Worm (Caenorhabditis elegans) whole organism, late embryonic: ENCODE results near the gene ttc-4.
A peak's percentile ranks its signal among the peaks of the same experiment; 100 is the strongest.

Source experiments
- C38D4.7 ChIP-seq: fragments of 200-800 bp; sonication (Bioruptor generic); optimal IDR thresholded peaks from 2 replicates; lab custom pipeline; 2018; ENCODE audit warnings: mild to moderate bottlenecking, missing genetic modification characterization, moderate library complexity, missing compliant biosample characterization
- K02D7.2 ChIP-seq: sonication (generic microtip); optimal IDR thresholded peaks from 2 replicates; lab custom pipeline; 2017; ENCODE audit warnings: mild to moderate bottlenecking, missing genetic modification characterization, missing compliant biosample characterization
- K09A11.1 ChIP-seq: sonication (generic microtip); optimal IDR thresholded peaks from 2 replicates; lab custom pipeline; 2017; ENCODE audit warnings: antibody characterized with exemption, mild to moderate bottlenecking, missing genetic modification characterization, missing compliant biosample characterization; ENCODE audit not compliant: insufficient read depth
- Y22D7AL.16 ChIP-seq: sonication (generic microtip); optimal IDR thresholded peaks from 2 replicates; lab custom pipeline; 2016; ENCODE audit warnings: missing genetic modification characterization, missing compliant biosample characterization
- ama-1 ChIP-seq: fragments of 150-350 bp; optimal IDR thresholded peaks from 2 replicates; lab custom pipeline; 2014
- ceh-18 ChIP-seq: sonication (generic microtip); optimal IDR thresholded peaks from 2 replicates; lab custom pipeline; 2016; ENCODE audit warnings: missing genetic modification characterization, missing compliant biosample characterization
- ceh-19 ChIP-seq: fragments of 200-800 bp; sonication (Bioruptor generic); optimal IDR thresholded peaks from 2 replicates; lab custom pipeline; 2018; ENCODE audit warnings: mild to moderate bottlenecking, missing genetic modification characterization, missing compliant biosample characterization
- ceh-2 ChIP-seq: sonication (generic microtip); optimal IDR thresholded peaks from 2 replicates; lab custom pipeline; 2016; ENCODE audit warnings: missing genotype, missing genetic modification characterization, missing compliant biosample characterization
- ceh-22 ChIP-seq: sonication (generic microtip); optimal IDR thresholded peaks from 2 replicates; lab custom pipeline; 2017; ENCODE audit warnings: missing biosample characterization, missing genetic modification characterization
- ceh-24 ChIP-seq: sonication (generic microtip); optimal IDR thresholded peaks from 2 replicates; lab custom pipeline; 2016; ENCODE audit warnings: mild to moderate bottlenecking, missing genetic modification characterization, missing compliant biosample characterization
- ceh-30 ChIP-seq: fragments of 150-350 bp; optimal IDR thresholded peaks from 2 replicates; lab custom pipeline; 2014; ENCODE audit warnings: missing biosample characterization, missing genetic modification characterization
- dve-1 ChIP-seq: sonication (generic microtip); optimal IDR thresholded peaks from 2 replicates; lab custom pipeline; 2017; ENCODE audit warnings: antibody characterized with exemption, mild to moderate bottlenecking, missing genetic modification characterization, missing compliant biosample characterization
- elt-2 ChIP-seq: sonication (generic microtip); optimal IDR thresholded peaks from 2 replicates; lab custom pipeline; 2016; ENCODE audit warnings: missing genetic modification reagents, missing genetic modification characterization, missing compliant biosample characterization
- eyg-1 ChIP-seq: sonication (generic microtip); optimal IDR thresholded peaks from 2 replicates; lab custom pipeline; 2016; ENCODE audit warnings: missing genotype, missing genetic modification characterization, missing compliant biosample characterization
- fax-1 ChIP-seq: sonication (generic microtip); optimal IDR thresholded peaks from 2 replicates; lab custom pipeline; 2016; ENCODE audit warnings: missing genotype, missing genetic modification characterization, missing compliant biosample characterization
- gmeb-2 ChIP-seq: sonication (generic microtip); optimal IDR thresholded peaks from 2 replicates; lab custom pipeline; 2016; ENCODE audit warnings: missing genetic modification characterization, inconsistent platforms, missing compliant biosample characterization
- hlh-15 ChIP-seq: sonication (generic microtip); optimal IDR thresholded peaks from 2 replicates; lab custom pipeline; 2016; ENCODE audit warnings: missing genetic modification characterization, missing compliant biosample characterization
- hlh-30 ChIP-seq: sonication (generic microtip); optimal IDR thresholded peaks from 2 replicates; lab custom pipeline; 2017; ENCODE audit warnings: antibody characterized with exemption, missing genetic modification characterization, missing compliant biosample characterization; ENCODE audit not compliant: insufficient read depth
- hlh-6 ChIP-seq: sonication (generic microtip); optimal IDR thresholded peaks from 2 replicates; lab custom pipeline; 2016; ENCODE audit warnings: missing genotype, missing genetic modification characterization, missing compliant biosample characterization
- hlh-8 ChIP-seq: sonication (generic microtip); optimal IDR thresholded peaks from 2 replicates; lab custom pipeline; 2016; ENCODE audit warnings: missing genotype, missing genetic modification characterization, missing compliant biosample characterization
- lim-6 ChIP-seq: sonication (generic microtip); optimal IDR thresholded peaks from 2 replicates; lab custom pipeline; 2016; ENCODE audit warnings: missing genetic modification characterization, missing compliant biosample characterization
- lin-11 ChIP-seq: fragments of 200-800 bp; sonication (Bioruptor generic); optimal IDR thresholded peaks from 2 replicates; lab custom pipeline; 2018; ENCODE audit warnings: mild to moderate bottlenecking, missing genetic modification characterization, missing compliant biosample characterization
- madf-2 ChIP-seq: sonication (generic microtip); optimal IDR thresholded peaks from 2 replicates; lab custom pipeline; 2017; ENCODE audit warnings: missing genetic modification characterization, missing compliant biosample characterization
- mec-3 ChIP-seq: sonication (generic microtip); optimal IDR thresholded peaks from 2 replicates; lab custom pipeline; 2016; ENCODE audit warnings: borderline replicate concordance, missing genetic modification characterization, missing compliant biosample characterization
- nfya-1 ChIP-seq: sonication (generic microtip); optimal IDR thresholded peaks from 2 replicates; lab custom pipeline; 2017; ENCODE audit warnings: missing genetic modification characterization, mild to moderate bottlenecking, missing compliant biosample characterization, antibody characterized with exemption, moderate library complexity
- npax-4 ChIP-seq: sonication (generic microtip); optimal IDR thresholded peaks from 2 replicates; lab custom pipeline; 2016; ENCODE audit warnings: missing genetic modification characterization, missing compliant biosample characterization
- odd-2 ChIP-seq: sonication (generic microtip); optimal IDR thresholded peaks from 2 replicates; lab custom pipeline; 2017; ENCODE audit warnings: antibody characterized with exemption, mild to moderate bottlenecking, missing genetic modification characterization, missing compliant biosample characterization
- pat-9 ChIP-seq: fragments of 200-800 bp; sonication (Bioruptor generic); optimal IDR thresholded peaks from 2 replicates; lab custom pipeline; 2018; ENCODE audit warnings: mild to moderate bottlenecking, missing genetic modification characterization, moderate library complexity, missing compliant biosample characterization
- pax-1 ChIP-seq: fragments of 150-350 bp; optimal IDR thresholded peaks from 2 replicates; lab custom pipeline; 2014; ENCODE audit warnings: missing biosample characterization, missing genetic modification characterization
- pha-2 ChIP-seq: sonication (generic microtip); optimal IDR thresholded peaks from 2 replicates; lab custom pipeline; 2017; ENCODE audit warnings: mild to moderate bottlenecking, missing genetic modification characterization, missing compliant biosample characterization
- pha-4 ChIP-seq: fragments of 150-350 bp; optimal IDR thresholded peaks from 2 replicates; lab custom pipeline; 2018; ENCODE audit warnings: missing biosample characterization, missing genetic modification reagents, missing genetic modification characterization
- pros-1 ChIP-seq: fragments of 150-350 bp; optimal IDR thresholded peaks from 2 replicates; lab custom pipeline; 2014; ENCODE audit warnings: missing biosample characterization, missing genetic modification reagents, missing genetic modification characterization
- rnt-1 ChIP-seq: sonication (generic microtip); optimal IDR thresholded peaks from 2 replicates; lab custom pipeline; 2016; ENCODE audit warnings: missing genetic modification characterization, missing compliant biosample characterization
- sdc-2 ChIP-seq: sonication (generic microtip); optimal IDR thresholded peaks from 2 replicates; lab custom pipeline; 2016; ENCODE audit warnings: missing genotype, missing genetic modification characterization, missing compliant biosample characterization
- sox-2 ChIP-seq: fragments of 200-800 bp; sonication (Bioruptor generic); IDR thresholded peaks from 2 replicates; pipeline ENCODE4 v1.3.6; 2022; ENCODE audit warnings: missing genetic modification reagents, missing genetic modification characterization, missing compliant biosample characterization
- sox-4 ChIP-seq: sonication (generic microtip); optimal IDR thresholded peaks from 2 replicates; lab custom pipeline; 2017; ENCODE audit warnings: mild to moderate bottlenecking, missing genetic modification characterization, inconsistent platforms, missing compliant biosample characterization
- tbx-2 ChIP-seq: sonication (generic microtip); optimal IDR thresholded peaks from 2 replicates; lab custom pipeline; 2016; ENCODE audit warnings: missing genetic modification characterization, missing compliant biosample characterization
- tbx-7 ChIP-seq: sonication (generic microtip); optimal IDR thresholded peaks from 2 replicates; lab custom pipeline; 2016; ENCODE audit warnings: missing genotype, missing genetic modification characterization, missing compliant biosample characterization
- unc-42 ChIP-seq: sonication (generic microtip); optimal IDR thresholded peaks from 2 replicates; lab custom pipeline; 2016; ENCODE audit warnings: missing genotype, missing genetic modification characterization, missing compliant biosample characterization
- unc-55 ChIP-seq: sonication (generic microtip); optimal IDR thresholded peaks from 2 replicates; lab custom pipeline; 2017; ENCODE audit warnings: missing biosample characterization, missing genetic modification reagents, missing genetic modification characterization
- zip-5 ChIP-seq: sonication (generic microtip); optimal IDR thresholded peaks from 2 replicates; lab custom pipeline; 2016; ENCODE audit warnings: missing genetic modification characterization, missing compliant biosample characterization

ttc-4 gene

DNA sequence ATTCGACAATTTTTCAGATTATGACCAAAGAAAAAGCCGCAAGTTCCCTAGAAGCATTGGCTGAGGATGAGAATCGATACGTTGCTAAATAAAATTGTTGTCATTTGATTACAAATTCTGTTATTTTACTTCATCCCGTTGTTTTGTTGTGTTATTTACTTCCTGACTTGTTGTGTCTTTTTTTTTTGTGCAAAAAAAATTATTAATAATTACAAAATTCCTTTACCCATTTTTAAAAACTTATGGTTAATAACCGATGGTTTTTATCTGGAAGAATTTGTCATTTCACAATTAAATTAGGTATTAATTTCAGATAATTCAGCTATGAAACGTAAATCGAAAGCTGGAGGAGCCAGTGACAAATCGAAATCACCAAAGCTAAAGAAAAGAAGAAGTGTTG is 1.7 kb downstream of the ttc-4 start, which contains the start of gene C17G10.1:
Gene C17G10.1 (plus strand): TSS at position 301 of the 400 bp plus-strand sequence.
- TF ChIP-seq pha-2 (tag; lab: Kevin White, UChicago): no peak
- no peak for TF ChIP-seq pat-9 (tag; lab: Kevin White, UChicago)
- no peak for TF ChIP-seq C38D4.7 (GFP tag; lab: Kevin White, UChicago)
- TF ChIP-seq hlh-8: no peak
- TF ChIP-seq odd-2 (tag; lab: Kevin White, UChicago): no peak
- TF ChIP-seq fax-1 (tag; lab: Kevin White, UChicago): no peak
- no peak for TF ChIP-seq pha-4
- no peak for TF ChIP-seq unc-42
- TF ChIP-seq rnt-1 (tag; lab: Kevin White, UChicago): no peak
- TF ChIP-seq zip-5 (tag; lab: Kevin White, UChicago): no peak
- TF ChIP-seq npax-4 (tag; lab: Kevin White, UChicago): no peak
- TF ChIP-seq madf-2 (tag; lab: Kevin White, UChicago): no peak
- no peak for TF ChIP-seq ceh-18 (tag; lab: Kevin White, UChicago)
- TF ChIP-seq pax-1: no peak
- TF ChIP-seq Y22D7AL.16 (tag; lab: Kevin White, UChicago): no peak

DNA sequence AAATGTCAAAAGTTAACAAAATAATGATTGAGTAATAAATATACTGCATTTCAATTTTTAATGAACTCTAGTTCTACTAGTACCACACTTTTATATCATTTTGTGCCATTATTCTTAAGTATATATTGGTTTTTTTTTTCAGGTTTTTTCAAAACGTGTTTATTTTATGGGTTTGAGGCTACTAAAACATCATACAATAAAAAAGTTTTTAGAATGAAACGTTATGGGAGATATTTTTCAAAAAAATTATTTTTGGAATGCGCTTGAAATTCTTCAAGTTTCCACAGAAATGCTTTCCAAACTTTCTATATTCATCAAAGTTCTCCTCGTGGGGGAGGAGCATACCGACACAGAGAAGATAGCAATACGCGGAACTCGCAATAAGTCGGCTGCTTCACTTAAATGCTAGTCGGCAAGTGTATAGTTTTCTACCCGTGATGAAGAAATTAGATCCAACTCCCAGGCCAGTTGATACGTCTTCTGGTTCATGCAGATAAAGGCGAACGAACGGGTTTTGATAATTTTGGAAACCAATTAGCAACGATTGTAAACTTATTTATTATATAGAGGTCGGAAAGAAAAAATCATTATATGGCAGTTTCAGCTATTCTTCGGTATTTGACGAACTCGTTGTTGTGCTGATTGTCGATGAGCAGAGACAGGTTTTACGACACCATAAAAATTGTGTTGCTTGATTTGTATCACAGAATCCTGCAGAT is 5.0 kb downstream of the ttc-4 start, which contains the start of gene C17G10.10:
Gene C17G10.10 (minus strand): TSS at position 51 of the 719 bp plus-strand sequence.
- no peak for TF ChIP-seq sox-4
- TF ChIP-seq elt-2 (tag; lab: Kevin White, UChicago): peak; percentile 70
- no peak for TF ChIP-seq tbx-7 (tag; lab: Kevin White, UChicago)
- peak; percentile 17 for TF ChIP-seq ama-1
- peak; percentile 35 for TF ChIP-seq dve-1 (tag; lab: Kevin White, UChicago)
- no peak for TF ChIP-seq madf-2 (tag; lab: Kevin White, UChicago)

DNA sequence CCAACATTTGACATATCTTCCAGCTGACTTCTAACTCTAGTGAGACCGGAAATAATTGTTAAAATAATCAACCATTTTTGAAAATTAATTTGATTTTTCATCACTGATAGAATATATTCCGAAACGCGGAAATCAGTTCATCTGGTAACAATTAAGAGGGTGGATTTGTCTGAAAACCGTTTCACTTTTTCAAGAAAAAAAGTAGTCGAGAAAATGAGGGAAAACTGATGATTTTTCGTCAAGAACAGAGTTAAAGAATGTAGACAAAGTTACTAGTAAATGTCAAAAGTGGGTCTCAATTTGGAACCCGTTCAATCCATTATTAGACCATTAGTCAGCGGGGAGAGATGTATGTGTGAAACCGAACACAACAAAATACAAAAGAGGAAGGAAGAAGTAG is 8.7 kb downstream of the ttc-4 start, which contains the start of gene C17G10.6:
Gene C17G10.6 (minus strand): TSS at position 101 of the 400 bp plus-strand sequence.
- no peak for TF ChIP-seq nfya-1 (tag; lab: Kevin White, UChicago)
- no peak for TF ChIP-seq ceh-19 (GFP tag; lab: Kevin White, UChicago)
- no peak for TF ChIP-seq hlh-15

DNA sequence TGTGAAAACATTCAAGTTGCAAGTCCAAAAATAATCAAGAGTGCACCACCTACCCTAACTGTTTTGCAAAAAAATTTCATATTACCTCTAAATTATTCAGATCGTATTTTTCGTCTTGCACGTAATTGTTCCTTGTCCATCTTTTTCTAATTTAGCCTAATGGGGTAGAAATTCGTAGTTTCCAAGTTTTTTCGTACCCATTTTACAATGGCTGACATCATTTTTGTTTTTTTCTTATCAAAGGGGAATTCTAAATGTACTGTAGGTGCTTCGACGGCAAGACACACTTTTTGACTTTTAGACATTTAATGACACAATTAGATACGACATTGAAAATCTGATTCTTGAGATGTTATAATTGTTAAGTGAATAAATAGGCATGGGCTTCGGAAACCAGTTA is 9.9 kb downstream of the ttc-4 start:
- no peak for TF ChIP-seq odd-2 (tag; lab: Kevin White, UChicago)
- TF ChIP-seq hlh-6 (tag; lab: Kevin White, UChicago): no peak
- TF ChIP-seq tbx-2 (tag; lab: Kevin White, UChicago): no peak
- no peak for TF ChIP-seq ceh-2
- TF ChIP-seq pax-1: no peak
- TF ChIP-seq eyg-1: no peak
- TF ChIP-seq lin-11 (tag; lab: Kevin White, UChicago): no peak
- no peak for TF ChIP-seq ceh-24 (tag; lab: Kevin White, UChicago)
- TF ChIP-seq ceh-22 (tag; lab: Kevin White, UChicago): no peak
- no peak for TF ChIP-seq K09A11.1 (tag; lab: Kevin White, UChicago)
- TF ChIP-seq pros-1 (tag; lab: Kevin White, UChicago): no peak
- TF ChIP-seq tbx-7 (tag; lab: Kevin White, UChicago): no peak
- no peak for TF ChIP-seq hlh-30
- TF ChIP-seq lim-6 (tag; lab: Kevin White, UChicago): no peak
- TF ChIP-seq unc-42: no peak

DNA sequence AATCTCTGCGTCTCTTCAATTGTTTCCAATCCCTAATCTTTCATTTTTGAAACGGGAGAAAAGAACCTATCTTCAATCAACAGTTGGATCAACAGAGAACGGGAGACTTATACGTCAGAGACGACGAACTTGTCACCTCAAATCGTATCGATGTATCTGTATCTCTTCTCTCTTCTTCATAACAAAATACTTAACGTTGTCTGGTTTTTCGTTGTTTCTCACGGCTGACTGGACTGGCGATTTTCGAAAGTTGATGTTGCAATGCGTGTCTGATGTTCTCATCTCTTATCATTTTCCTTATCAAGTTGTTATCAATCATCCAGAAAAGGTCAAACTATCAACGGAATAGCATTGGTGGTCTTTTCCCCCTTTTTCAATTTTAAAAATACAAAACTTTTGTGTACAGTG is 11.0 kb downstream of the ttc-4 start:
- TF ChIP-seq sox-2 (GFP tag; lab: Robert Waterston, UW) (no peak), fax-1 (tag; lab: Kevin White, UChicago) (no peak), K09A11.1 (tag; lab: Kevin White, UChicago) (no peak), sdc-2 (tag; lab: Kevin White, UChicago) (no peak), hlh-8 (no peak), ceh-22 (tag; lab: Kevin White, UChicago) (no peak), gmeb-2 (tag; lab: Kevin White, UChicago) (no peak), hlh-15 (no peak), Y22D7AL.16 (tag; lab: Kevin White, UChicago) (no peak), unc-55 (GFP tag; lab: Kevin White, UChicago) (peak; percentile 39), K02D7.2 (tag; lab: Kevin White, UChicago) (no peak), tbx-2 (tag; lab: Kevin White, UChicago) (no peak), mec-3 (no peak), lim-6 (tag; lab: Kevin White, UChicago) (no peak), ceh-30 (no peak), elt-2 (tag; lab: Kevin White, UChicago) (peak; percentile 99)
